Worm (Caenorhabditis elegans) whole organism, midembryonic: Measurements from ENCODE around the gene Y45F10C.6.
"Not testable (repeated sequence)": the region's sequence is repeated elsewhere in the genome, so short reads cannot be mapped to it uniquely, and the experiment has no call there.

Source experiments
- T22C8.4 ChIP-seq: fragments of 200-800 bp; sonication (Bioruptor generic); IDR thresholded peaks from 2 replicates; pipeline ENCODE4 v1.3.6; 2022; ENCODE audit warnings: missing genetic modification characterization, missing compliant biosample characterization
- cog-1 ChIP-seq: sonication (generic microtip); optimal IDR thresholded peaks from 2 replicates; lab custom pipeline; 2016; ENCODE audit warnings: missing genetic modification characterization, missing compliant biosample characterization
- flt-1 ChIP-seq: fragments of 200-800 bp; sonication (Bioruptor generic); IDR thresholded peaks from 2 replicates; pipeline ENCODE4 v1.3.6; 2022; ENCODE audit warnings: missing genetic modification characterization, missing compliant biosample characterization
- klf-2 ChIP-seq: fragments of 200-800 bp; sonication (Bioruptor generic); conservative IDR thresholded peaks from 2 replicates; pipeline ENCODE4 v1.3.6; 2022; ENCODE audit warnings: missing genetic modification reagents, missing genetic modification characterization, missing compliant biosample characterization
- med-1 ChIP-seq: sonication (generic microtip); optimal IDR thresholded peaks from 2 replicates; lab custom pipeline; 2017; ENCODE audit warnings: missing genetic modification characterization, mild to moderate bottlenecking, missing compliant biosample characterization, antibody characterized with exemption, missing genetic modification reagents; ENCODE audit not compliant: insufficient read depth
- ref-1 ChIP-seq: fragments of 200-800 bp; sonication (Bioruptor generic); conservative IDR thresholded peaks from 2 replicates; pipeline ENCODE4 v1.3.6; 2022; ENCODE audit warnings: missing genetic modification reagents, missing genetic modification characterization, missing compliant biosample characterization
- tab-1 ChIP-seq: fragments of 200-800 bp; sonication (Bioruptor generic); IDR thresholded peaks from 2 replicates; pipeline ENCODE4 v1.3.6; 2022; ENCODE audit warnings: missing genetic modification characterization, missing compliant biosample characterization
- ztf-23 ChIP-seq: fragments of 200-800 bp; sonication (Bioruptor generic); IDR thresholded peaks from 2 replicates; pipeline ENCODE4 v1.3.6; 2022; ENCODE audit warnings: missing genetic modification reagents, missing genetic modification characterization, missing compliant biosample characterization
- ztf-29 ChIP-seq: fragments of 200-800 bp; sonication (Bioruptor generic); IDR thresholded peaks from 2 replicates; pipeline ENCODE4 v1.3.6; 2022; ENCODE audit warnings: missing genetic modification reagents, missing genetic modification characterization, missing compliant biosample characterization

The Y45F10C.6 gene

ce11 chrIV:13652023-13652422, at the start of gene Y45F10C.6:
Gene Y45F10C.6 (plus strand): TSS chrIV:13652323.
- not testable (repeated sequence) for TF ChIP-seq ref-1 (GFP tag; lab: Robert Waterston, UW); cog-1 (tag; lab: Kevin White, UChicago); ztf-23

DNA sequence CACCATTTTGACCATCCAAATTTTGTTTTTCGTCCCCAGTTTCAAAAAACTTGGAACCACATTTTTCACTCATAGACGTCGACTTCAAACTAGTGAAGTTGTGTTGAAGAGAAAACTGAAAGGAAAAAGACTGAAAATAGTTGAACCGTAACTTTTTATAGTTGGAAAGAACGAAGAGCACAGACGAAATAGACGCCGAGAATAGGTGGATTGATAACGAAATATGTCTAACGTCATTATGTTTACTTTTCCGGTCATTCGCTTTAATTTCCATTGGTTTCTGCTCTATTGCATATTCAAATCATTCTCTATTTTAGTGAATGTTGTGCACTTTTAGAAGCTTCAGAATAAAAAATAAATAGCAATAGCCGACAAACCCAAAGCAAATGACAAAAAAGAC, 42.4 kb upstream of the Y45F10C.6 start, which contains the start of gene C08F11.13:
Gene C08F11.13 (minus strand): TSS at position 138 of the 400 bp plus-strand sequence.
- TF ChIP-seq med-1 (GFP tag; lab: Kevin White, UChicago) = no peak
- TF ChIP-seq ztf-29 = no peak
- no peak for TF ChIP-seq flt-1
- TF ChIP-seq tab-1 (GFP tag; lab: Robert Waterston, UW) = no peak

- TF ChIP-seq klf-2 = no peak
- no peak for TF ChIP-seq med-1 (GFP tag; lab: Kevin White, UChicago)
- TF ChIP-seq flt-1 = no peak
- TF ChIP-seq ref-1 (GFP tag; lab: Robert Waterston, UW) = no peak
- TF ChIP-seq ztf-29 = no peak
- TF ChIP-seq tab-1 (GFP tag; lab: Robert Waterston, UW) = no peak
- TF ChIP-seq cog-1 (tag; lab: Kevin White, UChicago) = no peak
- no peak for TF ChIP-seq ztf-23
- no peak for TF ChIP-seq T22C8.4 (GFP tag; lab: Robert Waterston, UW)
Measured at ce11 chrIV:13619203-13619602, 32.9 kb upstream of the Y45F10C.6 start, which contains the start of gene C08F11.3. Gene C08F11.3 (plus strand): TSS chrIV:13619503.

DNA sequence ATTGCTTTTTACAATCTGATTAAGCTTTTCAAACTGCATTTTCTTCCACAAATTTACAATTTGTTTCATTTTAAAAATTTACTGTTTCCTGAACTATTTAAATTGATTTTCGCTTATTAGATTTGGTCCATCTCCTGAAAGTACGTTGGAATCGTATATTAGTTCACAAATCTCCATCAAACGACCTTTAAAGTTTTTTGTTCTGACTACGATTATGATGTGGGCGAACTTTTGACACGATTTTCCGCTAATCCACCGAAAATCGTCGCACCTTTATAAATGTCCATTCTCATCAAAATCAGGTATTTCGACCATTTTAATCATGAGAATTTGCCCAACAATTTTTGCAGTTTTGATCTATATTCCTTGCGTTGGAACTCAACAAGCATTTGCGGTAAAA, 28.6 kb upstream of the Y45F10C.6 start, which contains the start of gene C08F11.1:
Gene C08F11.1 (plus strand): TSS at position 301 of the 400 bp plus-strand sequence.
- TF ChIP-seq med-1 (GFP tag; lab: Kevin White, UChicago) = no peak
- no peak for TF ChIP-seq tab-1 (GFP tag; lab: Robert Waterston, UW)
- TF ChIP-seq cog-1 (tag; lab: Kevin White, UChicago) = no peak
- TF ChIP-seq T22C8.4 (GFP tag; lab: Robert Waterston, UW) = no peak
- TF ChIP-seq ref-1 (GFP tag; lab: Robert Waterston, UW) = no peak
- no peak for TF ChIP-seq ztf-23
- TF ChIP-seq ztf-29 = no peak
- no peak for TF ChIP-seq klf-2
- no peak for TF ChIP-seq flt-1

- no peak for TF ChIP-seq ztf-23
- no peak for TF ChIP-seq T22C8.4 (GFP tag; lab: Robert Waterston, UW)
- TF ChIP-seq klf-2 = no peak
- TF ChIP-seq ref-1 (GFP tag; lab: Robert Waterston, UW) = no peak
- TF ChIP-seq ztf-29 = no peak
- TF ChIP-seq flt-1 = no peak
- TF ChIP-seq med-1 (GFP tag; lab: Kevin White, UChicago) = no peak
Measured at ce11 chrIV:13626469-13626868, 25.7 kb upstream of the Y45F10C.6 start, which contains the start of gene sru-21. Gene sru-21 (plus strand): TSS chrIV:13626769.

ce11 chrIV:13632613-13633012, 19.5 kb upstream of the Y45F10C.6 start:
- TF ChIP-seq cog-1 (tag; lab: Kevin White, UChicago) (no peak), ztf-29 (no peak), flt-1 (no peak), ztf-23 (no peak), klf-2 (no peak), med-1 (GFP tag; lab: Kevin White, UChicago) (no peak), T22C8.4 (GFP tag; lab: Robert Waterston, UW) (no peak), ref-1 (GFP tag; lab: Robert Waterston, UW) (no peak), tab-1 (GFP tag; lab: Robert Waterston, UW) (no peak)

DNA sequence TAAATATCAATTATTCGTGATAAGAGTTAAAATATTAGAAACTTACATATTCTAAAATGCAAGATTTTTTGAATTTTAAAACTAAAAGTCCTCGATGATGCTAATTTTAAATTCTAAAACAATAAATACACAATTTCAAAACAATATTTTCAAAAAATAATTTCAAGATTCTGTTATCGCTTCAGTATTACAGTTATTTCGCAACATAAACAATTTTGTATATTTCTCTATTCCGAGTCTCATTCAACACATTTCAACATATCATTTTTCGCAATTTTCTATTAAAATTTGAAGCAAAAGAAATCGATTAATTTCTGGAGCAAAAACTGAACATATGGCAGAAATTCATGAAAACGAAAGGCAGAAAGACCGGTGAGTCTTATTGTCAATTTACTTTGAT, 19.0 kb upstream of the Y45F10C.6 start, which contains the start of gene fbxa-98:
Gene fbxa-98 (plus strand): TSS at position 243 of the 400 bp plus-strand sequence.
- TF ChIP-seq cog-1 (tag; lab: Kevin White, UChicago) (no peak), tab-1 (GFP tag; lab: Robert Waterston, UW) (no peak), flt-1 (no peak), T22C8.4 (GFP tag; lab: Robert Waterston, UW) (no peak), med-1 (GFP tag; lab: Kevin White, UChicago) (no peak), ztf-29 (no peak), klf-2 (no peak), ref-1 (GFP tag; lab: Robert Waterston, UW) (no peak), ztf-23 (no peak)

DNA sequence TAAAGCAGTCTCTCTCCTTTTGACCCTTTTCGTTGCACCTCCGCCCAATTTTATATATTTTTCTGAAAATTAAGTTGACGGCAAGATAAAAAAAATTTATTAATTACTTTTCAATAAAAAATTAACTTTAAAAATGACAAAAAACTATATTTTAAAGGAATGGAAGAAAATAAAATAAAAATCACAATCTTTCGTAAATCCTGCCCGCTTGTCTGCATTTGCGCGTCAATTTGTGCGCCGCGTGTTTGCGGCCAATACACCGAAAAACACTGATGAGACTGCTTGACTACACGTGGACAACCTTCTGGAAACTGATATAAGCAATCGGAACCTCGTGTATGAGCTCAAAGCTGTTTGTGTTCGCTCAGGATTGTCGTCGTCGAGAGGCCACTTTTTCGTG, 15.1 kb upstream of the Y45F10C.6 start, which contains the start of gene C08F11.7:
Gene C08F11.7 (plus strand): TSS at position 301 of the 400 bp plus-strand sequence.
- TF ChIP-seq ref-1 (GFP tag; lab: Robert Waterston, UW) = no peak
- TF ChIP-seq flt-1 = no peak
- no peak for TF ChIP-seq klf-2
- no peak for TF ChIP-seq T22C8.4 (GFP tag; lab: Robert Waterston, UW)
- TF ChIP-seq tab-1 (GFP tag; lab: Robert Waterston, UW) = no peak
- no peak for TF ChIP-seq ztf-29
- TF ChIP-seq cog-1 (tag; lab: Kevin White, UChicago) = no peak

- TF ChIP-seq klf-2 = no peak
- TF ChIP-seq cog-1 (tag; lab: Kevin White, UChicago) = no peak
- no peak for TF ChIP-seq ztf-29
- no peak for TF ChIP-seq tab-1 (GFP tag; lab: Robert Waterston, UW)
- no peak for TF ChIP-seq med-1 (GFP tag; lab: Kevin White, UChicago)
- TF ChIP-seq ref-1 (GFP tag; lab: Robert Waterston, UW) = no peak
- no peak for TF ChIP-seq flt-1
- no peak for TF ChIP-seq T22C8.4 (GFP tag; lab: Robert Waterston, UW)
Measured at ce11 chrIV:13639027-13639426, 13.1 kb upstream of the Y45F10C.6 start, which contains the start of gene ugt-22. Gene ugt-22 (plus strand): TSS chrIV:13639260.

- TF ChIP-seq klf-2 (no peak), ztf-29 (no peak), ref-1 (GFP tag; lab: Robert Waterston, UW) (no peak), tab-1 (GFP tag; lab: Robert Waterston, UW) (no peak), ztf-23 (no peak), T22C8.4 (GFP tag; lab: Robert Waterston, UW) (no peak), med-1 (GFP tag; lab: Kevin White, UChicago) (no peak), flt-1 (no peak), cog-1 (tag; lab: Kevin White, UChicago) (no peak)
Measured at ce11 chrIV:13645823-13646222, 6.3 kb upstream of the Y45F10C.6 start, which contains the start of gene srz-29. Gene srz-29 (minus strand): TSS chrIV:13645923.
